Worm (Caenorhabditis elegans) whole organism, late embryonic: ENCODE measurements around the gene stdh-2.

Source experiments
- dve-1 ChIP-seq: sonication (generic microtip); optimal IDR thresholded peaks from 2 replicates; lab custom pipeline; 2017; ENCODE audit warnings: antibody characterized with exemption, mild to moderate bottlenecking, missing genetic modification characterization, missing compliant biosample characterization
- pqm-1 ChIP-seq: sonication (generic microtip); optimal IDR thresholded peaks from 2 replicates; lab custom pipeline; 2016; ENCODE audit warnings: missing genetic modification characterization, missing compliant biosample characterization

- TF ChIP-seq dve-1 (tag; lab: Kevin White, UChicago) (no peak), pqm-1 (no peak)
Measured at ce11 chrV:16180350-16180749, 43.8 kb upstream of the stdh-2 start, which contains the start of gene str-106.
